Fruit fly (Drosophila melanogaster): ENCODE data around the gene vvl.

- TF ChIP-seq usp (GFP tag; optimal IDR thresholded peaks at IDR 0.05) (no peak), psq (optimal IDR thresholded peaks at IDR 0.05) (no peak)
Measured at dm6 chr3L:6783403-6783802, 6.6 kb upstream of the vvl start.

Data from whole organism.